Worm (Caenorhabditis elegans) whole organism, late embryonic: ENCODE measurements around the gene srt-38.

Experiments
- C08G9.2 ChIP-seq: sonication (generic microtip); optimal IDR thresholded peaks from 2 replicates; lab custom pipeline; 2016; ENCODE audit warnings: mild to moderate bottlenecking, missing genetic modification characterization, moderate library complexity, missing compliant biosample characterization
- C38D4.7 ChIP-seq: fragments of 200-800 bp; sonication (Bioruptor generic); optimal IDR thresholded peaks from 2 replicates; lab custom pipeline; 2018; ENCODE audit warnings: mild to moderate bottlenecking, missing genetic modification characterization, moderate library complexity, missing compliant biosample characterization
- F13H6.1 ChIP-seq: sonication (generic microtip); optimal IDR thresholded peaks from 2 replicates; lab custom pipeline; 2016; ENCODE audit warnings: missing genetic modification characterization, missing compliant biosample characterization
- K09A11.1 ChIP-seq: sonication (generic microtip); optimal IDR thresholded peaks from 2 replicates; lab custom pipeline; 2017; ENCODE audit warnings: antibody characterized with exemption, mild to moderate bottlenecking, missing genetic modification characterization, missing compliant biosample characterization; ENCODE audit not compliant: insufficient read depth
- ama-1 ChIP-seq: fragments of 150-350 bp; optimal IDR thresholded peaks from 2 replicates; lab custom pipeline; 2014
- ceh-14 ChIP-seq: sonication (generic microtip); optimal IDR thresholded peaks from 2 replicates; lab custom pipeline; 2016; ENCODE audit warnings: missing genotype, missing genetic modification characterization, missing compliant biosample characterization
- ceh-18 ChIP-seq: sonication (generic microtip); optimal IDR thresholded peaks from 2 replicates; lab custom pipeline; 2016; ENCODE audit warnings: missing genetic modification characterization, missing compliant biosample characterization
- ceh-19 ChIP-seq: fragments of 200-800 bp; sonication (Bioruptor generic); optimal IDR thresholded peaks from 2 replicates; lab custom pipeline; 2018; ENCODE audit warnings: mild to moderate bottlenecking, missing genetic modification characterization, missing compliant biosample characterization
- ceh-24 ChIP-seq: sonication (generic microtip); optimal IDR thresholded peaks from 2 replicates; lab custom pipeline; 2016; ENCODE audit warnings: mild to moderate bottlenecking, missing genetic modification characterization, missing compliant biosample characterization
- ceh-30 ChIP-seq: fragments of 150-350 bp; optimal IDR thresholded peaks from 2 replicates; lab custom pipeline; 2014; ENCODE audit warnings: missing biosample characterization, missing genetic modification characterization
- ceh-34 ChIP-seq: sonication (generic microtip); optimal IDR thresholded peaks from 2 replicates; lab custom pipeline; 2016; ENCODE audit warnings: mild to moderate bottlenecking, missing genetic modification characterization, missing compliant biosample characterization
- ceh-48 ChIP-seq: sonication (generic microtip); optimal IDR thresholded peaks from 2 replicates; lab custom pipeline; 2016; ENCODE audit warnings: missing genetic modification characterization, inconsistent platforms, missing compliant biosample characterization
- che-1 ChIP-seq: sonication (generic microtip); optimal IDR thresholded peaks from 2 replicates; lab custom pipeline; 2016; ENCODE audit warnings: mild to moderate bottlenecking, missing genetic modification characterization, missing compliant biosample characterization
- dve-1 ChIP-seq: sonication (generic microtip); optimal IDR thresholded peaks from 2 replicates; lab custom pipeline; 2017; ENCODE audit warnings: antibody characterized with exemption, mild to moderate bottlenecking, missing genetic modification characterization, missing compliant biosample characterization
- ets-4 ChIP-seq: sonication (generic microtip); optimal IDR thresholded peaks from 2 replicates; lab custom pipeline; 2016; ENCODE audit warnings: missing genetic modification characterization, missing compliant biosample characterization
- eyg-1 ChIP-seq: sonication (generic microtip); optimal IDR thresholded peaks from 2 replicates; lab custom pipeline; 2016; ENCODE audit warnings: missing genotype, missing genetic modification characterization, missing compliant biosample characterization
- fax-1 ChIP-seq: sonication (generic microtip); optimal IDR thresholded peaks from 2 replicates; lab custom pipeline; 2016; ENCODE audit warnings: missing genotype, missing genetic modification characterization, missing compliant biosample characterization
- fkh-10 ChIP-seq: fragments of 150-350 bp; optimal IDR thresholded peaks from 2 replicates; lab custom pipeline; 2014; ENCODE audit warnings: missing biosample characterization, missing genetic modification reagents, missing genetic modification characterization
- gmeb-2 ChIP-seq: sonication (generic microtip); optimal IDR thresholded peaks from 2 replicates; lab custom pipeline; 2016; ENCODE audit warnings: missing genetic modification characterization, inconsistent platforms, missing compliant biosample characterization
- hlh-13 ChIP-seq: fragments of 200-800 bp; sonication (Bioruptor generic); optimal IDR thresholded peaks from 2 replicates; lab custom pipeline; 2018; ENCODE audit warnings: mild to moderate bottlenecking, missing genetic modification characterization, missing compliant biosample characterization
- hlh-15 ChIP-seq: sonication (generic microtip); optimal IDR thresholded peaks from 2 replicates; lab custom pipeline; 2016; ENCODE audit warnings: missing genetic modification characterization, missing compliant biosample characterization
- lin-11 ChIP-seq: fragments of 200-800 bp; sonication (Bioruptor generic); optimal IDR thresholded peaks from 2 replicates; lab custom pipeline; 2018; ENCODE audit warnings: mild to moderate bottlenecking, missing genetic modification characterization, missing compliant biosample characterization
- madf-2 ChIP-seq: sonication (generic microtip); optimal IDR thresholded peaks from 2 replicates; lab custom pipeline; 2017; ENCODE audit warnings: missing genetic modification characterization, missing compliant biosample characterization
- nfya-1 ChIP-seq: sonication (generic microtip); optimal IDR thresholded peaks from 2 replicates; lab custom pipeline; 2017; ENCODE audit warnings: missing genetic modification characterization, mild to moderate bottlenecking, missing compliant biosample characterization, antibody characterized with exemption, moderate library complexity
- nhr-11 ChIP-seq: fragments of 150-350 bp; optimal IDR thresholded peaks from 2 replicates; lab custom pipeline; 2014; ENCODE audit warnings: missing biosample characterization, missing genetic modification characterization
- pax-1 ChIP-seq: fragments of 150-350 bp; optimal IDR thresholded peaks from 2 replicates; lab custom pipeline; 2014; ENCODE audit warnings: missing biosample characterization, missing genetic modification characterization
- pqm-1 ChIP-seq: sonication (generic microtip); optimal IDR thresholded peaks from 2 replicates; lab custom pipeline; 2016; ENCODE audit warnings: missing genetic modification characterization, missing compliant biosample characterization
- pros-1 ChIP-seq: fragments of 150-350 bp; optimal IDR thresholded peaks from 2 replicates; lab custom pipeline; 2014; ENCODE audit warnings: missing biosample characterization, missing genetic modification reagents, missing genetic modification characterization
- ref-2 ChIP-seq: sonication (generic microtip); optimal IDR thresholded peaks from 2 replicates; lab custom pipeline; 2016; ENCODE audit warnings: missing genetic modification characterization, missing compliant biosample characterization
- rnt-1 ChIP-seq: sonication (generic microtip); optimal IDR thresholded peaks from 2 replicates; lab custom pipeline; 2016; ENCODE audit warnings: missing genetic modification characterization, missing compliant biosample characterization
- sdc-2 ChIP-seq: sonication (generic microtip); optimal IDR thresholded peaks from 2 replicates; lab custom pipeline; 2016; ENCODE audit warnings: missing genotype, missing genetic modification characterization, missing compliant biosample characterization
- sox-4 ChIP-seq: sonication (generic microtip); optimal IDR thresholded peaks from 2 replicates; lab custom pipeline; 2017; ENCODE audit warnings: mild to moderate bottlenecking, missing genetic modification characterization, inconsistent platforms, missing compliant biosample characterization
- syd-9 ChIP-seq: sonication (generic microtip); optimal IDR thresholded peaks from 2 replicates; lab custom pipeline; 2016; ENCODE audit warnings: mild to moderate bottlenecking, missing genetic modification characterization, moderate library complexity, missing compliant biosample characterization
- ttx-3 ChIP-seq: sonication (generic microtip); optimal IDR thresholded peaks from 2 replicates; lab custom pipeline; 2016; ENCODE audit warnings: missing genetic modification reagents, missing genetic modification characterization, missing compliant biosample characterization
- unc-42 ChIP-seq: sonication (generic microtip); optimal IDR thresholded peaks from 2 replicates; lab custom pipeline; 2016; ENCODE audit warnings: missing genotype, missing genetic modification characterization, missing compliant biosample characterization
- unc-86 ChIP-seq: sonication (generic microtip); optimal IDR thresholded peaks from 2 replicates; lab custom pipeline; 2016; ENCODE audit warnings: missing genetic modification characterization, missing compliant biosample characterization
- zip-5 ChIP-seq: sonication (generic microtip); optimal IDR thresholded peaks from 2 replicates; lab custom pipeline; 2016; ENCODE audit warnings: missing genetic modification characterization, missing compliant biosample characterization
- ztf-16 ChIP-seq: sonication (generic microtip); optimal IDR thresholded peaks from 2 replicates; lab custom pipeline; 2017; ENCODE audit warnings: missing genetic modification characterization, missing compliant biosample characterization

srt-38 gene

ce11 chrV:4256474-4256873 lies 14.7 kb downstream of the srt-38 start, which contains the start of gene srt-14:
TSS of gene srt-14 (minus strand) at chrV:4256574.
- no peak for TF ChIP-seq hlh-13 (GFP tag; lab: Kevin White, UChicago)
- no peak for TF ChIP-seq syd-9 (tag; lab: Kevin White, UChicago)
- TF ChIP-seq ceh-48 (tag; lab: Kevin White, UChicago): no peak
- TF ChIP-seq ztf-16 (tag; lab: Kevin White, UChicago): no peak
- TF ChIP-seq unc-86 (tag; lab: Kevin White, UChicago): no peak
- no peak for TF ChIP-seq rnt-1 (tag; lab: Kevin White, UChicago)
- TF ChIP-seq ceh-30 (tag; lab: Kevin White, UChicago): no peak
- no peak for TF ChIP-seq ceh-14 (tag; lab: Kevin White, UChicago)
- TF ChIP-seq ceh-24: no peak
- no peak for TF ChIP-seq eyg-1 (tag; lab: Kevin White, UChicago)
- no peak for TF ChIP-seq pax-1 (tag; lab: Kevin White, UChicago)
- TF ChIP-seq ets-4: no peak
- no peak for TF ChIP-seq ref-2 (tag; lab: Kevin White, UChicago)
- no peak for TF ChIP-seq C38D4.7 (GFP tag; lab: Kevin White, UChicago)
- no peak for TF ChIP-seq ceh-18 (tag; lab: Kevin White, UChicago)
- TF ChIP-seq fax-1 (tag; lab: Kevin White, UChicago): no peak
- TF ChIP-seq dve-1 (tag; lab: Kevin White, UChicago): no peak
- no peak for TF ChIP-seq pqm-1
- TF ChIP-seq gmeb-2 (tag; lab: Kevin White, UChicago): no peak
- TF ChIP-seq che-1 (tag; lab: Kevin White, UChicago): no peak

ce11 chrV:4250047-4250446 lies 21.1 kb downstream of the srt-38 start, which contains the start of gene srt-13:
TSS of gene srt-13 (minus strand) at chrV:4250147.
- TF ChIP-seq ceh-24: no peak
- no peak for TF ChIP-seq pax-1 (tag; lab: Kevin White, UChicago)
- no peak for TF ChIP-seq hlh-15 (tag; lab: Kevin White, UChicago)
- no peak for TF ChIP-seq ceh-19 (GFP tag; lab: Kevin White, UChicago)
- TF ChIP-seq ets-4: no peak
- no peak for TF ChIP-seq ceh-34 (tag; lab: Kevin White, UChicago)
- TF ChIP-seq ceh-30 (tag; lab: Kevin White, UChicago): no peak
- TF ChIP-seq ama-1 (lab: Kevin White, UChicago): no peak
- TF ChIP-seq C08G9.2: no peak
- no peak for TF ChIP-seq ceh-18 (tag; lab: Kevin White, UChicago)
- no peak for TF ChIP-seq unc-42 (tag; lab: Kevin White, UChicago)
- no peak for TF ChIP-seq F13H6.1
- no peak for TF ChIP-seq K09A11.1
- TF ChIP-seq syd-9 (tag; lab: Kevin White, UChicago): no peak
- no peak for TF ChIP-seq sox-4 (tag; lab: Kevin White, UChicago)
- TF ChIP-seq hlh-13 (GFP tag; lab: Kevin White, UChicago): no peak
- TF ChIP-seq madf-2: no peak

- TF ChIP-seq ceh-19 (GFP tag; lab: Kevin White, UChicago) (no peak), sdc-2 (no peak), C38D4.7 (GFP tag; lab: Kevin White, UChicago) (no peak), ceh-24 (no peak)
Observed at ce11 chrV:4248359-4248758, 22.8 kb downstream of the srt-38 start.

ce11 chrV:4242431-4242830 lies 28.7 kb downstream of the srt-38 start, which contains the start of gene srt-12:
TSS of gene srt-12 (minus strand) at chrV:4242531.
- TF ChIP-seq ttx-3 (no peak), pros-1 (tag; lab: Kevin White, UChicago) (no peak), fkh-10 (GFP tag; lab: Kevin White, UChicago) (no peak), nfya-1 (tag; lab: Kevin White, UChicago) (no peak), lin-11 (tag; lab: Kevin White, UChicago) (no peak), ceh-30 (tag; lab: Kevin White, UChicago) (no peak), che-1 (tag; lab: Kevin White, UChicago) (no peak), nhr-11 (tag; lab: Kevin White, UChicago) (no peak), zip-5 (no peak), ceh-48 (tag; lab: Kevin White, UChicago) (no peak), pax-1 (tag; lab: Kevin White, UChicago) (no peak), fax-1 (tag; lab: Kevin White, UChicago) (no peak)
- TF ChIP-seq, all 69 proteins: peak for 0
